In the genomic region with DNA sequence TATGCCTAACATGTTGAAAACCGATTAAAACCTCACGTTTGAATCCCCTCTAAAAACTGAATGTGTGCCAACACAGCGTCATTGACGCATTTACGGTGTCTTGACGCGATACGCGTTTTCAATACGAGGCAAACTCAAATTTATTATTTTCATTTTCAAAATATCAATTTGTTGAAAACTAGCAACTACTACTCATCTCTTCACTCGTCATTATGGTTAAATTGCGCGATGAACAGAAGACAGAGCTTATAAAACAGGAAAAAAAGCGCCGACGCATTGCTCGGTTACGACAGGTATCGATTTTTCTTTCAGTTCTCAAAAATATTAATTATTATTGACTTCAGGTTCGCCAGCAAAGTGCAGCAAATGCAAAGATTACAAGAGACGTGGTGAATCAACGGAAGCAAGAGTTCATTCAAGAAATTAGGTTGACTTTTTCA, we compare ENCODE assay signal across 3 worm cellular contexts.
TF ChIP-seq lines count a peak whose summit lies in the region.

Gene enee-1 (plus strand): TSS at position 108 of the 440 bp plus-strand sequence.

TF ChIP-seq in whole organism, L2 larva, 48 proteins besides CTCF, POLR2A, EP300 and RAD21 (continued from another document):
- TF ChIP-seq aly-2 (tag; optimal IDR thresholded peaks at IDR 0.05; lab: Kevin White, UChicago) (no peak), ceh-16 (tag; optimal IDR thresholded peaks at IDR 0.05; lab: Kevin White, UChicago) (peak; percentile 21), fos-1 (tag; optimal IDR thresholded peaks at IDR 0.05; lab: Kevin White, UChicago) (peak; percentile 50), mbf-1 (tag; optimal IDR thresholded peaks at IDR 0.05; lab: Kevin White, UChicago) (no peak), ceh-82 (tag; optimal IDR thresholded peaks at IDR 0.05; lab: Kevin White, UChicago) (peak; percentile 67), lin-39 (tag; optimal IDR thresholded peaks at IDR 0.05; lab: Kevin White, UChicago) (no peak), nhr-10 (tag; optimal IDR thresholded peaks at IDR 0.05; lab: Kevin White, UChicago) (peak; percentile 74), sma-3 (GFP tag; optimal IDR thresholded peaks at IDR 0.05; lab: Kevin White, UChicago) (peak; percentile 86), ztf-11 (tag; optimal IDR thresholded peaks at IDR 0.05; lab: Kevin White, UChicago) (no peak), elt-3 (tag; optimal IDR thresholded peaks at IDR 0.05; lab: Kevin White, UChicago) (no peak), nhr-77 (tag; optimal IDR thresholded peaks at IDR 0.05; lab: Kevin White, UChicago) (peak; percentile 18), F13H6.1 (tag; optimal IDR thresholded peaks at IDR 0.05; lab: Kevin White, UChicago) (peak; percentile 78), alr-1 (tag; optimal IDR thresholded peaks at IDR 0.05; lab: Kevin White, UChicago) (no peak), sem-4 (tag; optimal IDR thresholded peaks at IDR 0.05; lab: Kevin White, UChicago) (no peak), ZK546.5 (tag; optimal IDR thresholded peaks at IDR 0.05; lab: Kevin White, UChicago) (no peak), mab-5 (tag; optimal IDR thresholded peaks at IDR 0.05; lab: Kevin White, UChicago) (peak; percentile 77), lin-13 (GFP tag; optimal IDR thresholded peaks at IDR 0.05; lab: Kevin White, UChicago) (peak; percentile 91), dmd-4 (tag; optimal IDR thresholded peaks at IDR 0.05; lab: Kevin White, UChicago) (no peak), ama-1 (optimal IDR thresholded peaks at IDR 0.05; lab: Kevin White, UChicago) (peak; percentile 87), Y55F3AM.14 (GFP tag; optimal IDR thresholded peaks at IDR 0.05; lab: Kevin White, UChicago) (no peak), nhr-237 (tag; optimal IDR thresholded peaks at IDR 0.05; lab: Kevin White, UChicago) (no peak), unc-62 (GFP tag; optimal IDR thresholded peaks at IDR 0.05; lab: Kevin White, UChicago) (no peak), R02D3.7 (tag; optimal IDR thresholded peaks at IDR 0.05; lab: Kevin White, UChicago) (peak; percentile 62), sma-9 (GFP tag; optimal IDR thresholded peaks at IDR 0.05; lab: Kevin White, UChicago) (peak; percentile 90), sma-9 (tag; optimal IDR thresholded peaks at IDR 0.05; lab: Kevin White, UChicago) (no peak), peb-1 (tag; optimal IDR thresholded peaks at IDR 0.05; lab: Kevin White, UChicago) (no peak), ztf-1 (GFP tag; conservative IDR thresholded peaks at IDR 0.05; lab: Robert Waterston, UW) (no peak), nhr-6 (tag; optimal IDR thresholded peaks at IDR 0.05; lab: Kevin White, UChicago) (peak; percentile 99)
TF ChIP-seq in whole organism, L2 larva: peak in this region for 29.

TF ChIP-seq in whole organism, L4 larva, 104 proteins besides CTCF, POLR2A, EP300 and RAD21 (continued from another document and continues in another):
- TF ChIP-seq hlh-11 (tag; optimal IDR thresholded peaks at IDR 0.05; lab: Kevin White, UChicago) (peak; percentile 65), nhr-11 (tag; optimal IDR thresholded peaks at IDR 0.05; lab: Kevin White, UChicago) (peak; percentile 75), lim-7 (GFP tag; IDR thresholded peaks at IDR 0.05; lab: Robert Waterston, UW) (no peak), ceh-44 (GFP tag; IDR thresholded peaks at IDR 0.05; lab: Robert Waterston, UW) (no peak), fkh-10 (GFP tag; optimal IDR thresholded peaks at IDR 0.05; lab: Kevin White, UChicago) (peak; percentile 67), lin-39 (tag; optimal IDR thresholded peaks at IDR 0.05; lab: Kevin White, UChicago) (no peak), nhr-42 (GFP tag; IDR thresholded peaks at IDR 0.05; lab: Robert Waterston, UW) (peak; percentile 62; the same call in 1 of the 2 replicates), lir-3 (tag; optimal IDR thresholded peaks at IDR 0.05; lab: Kevin White, UChicago) (no peak), unc-39 (tag; optimal IDR thresholded peaks at IDR 0.05; lab: Kevin White, UChicago) (no peak), ztf-11 (tag; optimal IDR thresholded peaks at IDR 0.05; lab: Kevin White, UChicago) (no peak), spr-3 (GFP tag; optimal IDR thresholded peaks at IDR 0.05; lab: Kevin White, UChicago) (peak; percentile 69), dpl-1 (GFP tag; optimal IDR thresholded peaks at IDR 0.05; lab: Kevin White, UChicago) (peak; percentile 96), Y105C5A.15 (GFP tag; IDR thresholded peaks at IDR 0.05; lab: Robert Waterston, UW) (no peak), ZK546.5 (tag; optimal IDR thresholded peaks at IDR 0.05; lab: Kevin White, UChicago) (no peak), hif-1 (tag; optimal IDR thresholded peaks at IDR 0.05; lab: Kevin White, UChicago) (peak in 1 of 2 experiments; percentile 70), saeg-2 (GFP tag; IDR thresholded peaks at IDR 0.05; lab: Robert Waterston, UW) (0 out of 2 replicates have a peak, but pooled peaks have one; percentile 51), unc-62 (GFP tag; optimal IDR thresholded peaks at IDR 0.05 in 1 of 2; lab: Kevin White, UChicago) (peak in 1 of 2 experiments; percentile 92), unc-62 (tag; optimal IDR thresholded peaks at IDR 0.05; lab: Kevin White, UChicago) (no peak), ceh-82 (tag; optimal IDR thresholded peaks at IDR 0.05; lab: Kevin White, UChicago) (no peak), egl-43 (GFP tag; IDR thresholded peaks at IDR 0.05; lab: Robert Waterston, UW) (no peak), php-3 (GFP tag; IDR thresholded peaks at IDR 0.05; lab: Robert Waterston, UW) (0 out of 2 replicates have a peak, but pooled peaks have one; percentile 6), daf-16 (GFP tag; optimal IDR thresholded peaks at IDR 0.05; lab: Kevin White, UChicago) (no peak), daf-16 (tag; optimal IDR thresholded peaks at IDR 0.05; lab: Kevin White, UChicago) (peak; percentile 36), lin-1 (GFP tag; IDR thresholded peaks at IDR 0.05; lab: Robert Waterston, UW) (no peak), arid-1 (GFP tag; conservative IDR thresholded peaks at IDR 0.05; lab: Robert Waterston, UW) (peak; percentile 52), Y48G9A.11 (GFP tag; IDR thresholded peaks at IDR 0.05; lab: Robert Waterston, UW) (no peak), jun-1 (tag; optimal IDR thresholded peaks at IDR 0.05; lab: Kevin White, UChicago) (peak; percentile 74), lsy-2 (tag; optimal IDR thresholded peaks at IDR 0.05; lab: Kevin White, UChicago) (peak; percentile 42 to 89), mxl-3 (GFP tag; optimal IDR thresholded peaks at IDR 0.05; lab: Kevin White, UChicago) (peak; percentile 29), lin-13 (GFP tag; optimal IDR thresholded peaks at IDR 0.05; lab: Kevin White, UChicago) (peak; percentile 61), nhr-48 (tag; optimal IDR thresholded peaks at IDR 0.05; lab: Kevin White, UChicago) (peak; percentile 36), nhr-102 (tag; optimal IDR thresholded peaks at IDR 0.05; lab: Kevin White, UChicago) (peak; percentile 81), ceh-20 (GFP tag; IDR thresholded peaks at IDR 0.05; lab: Robert Waterston, UW) (no peak), ces-1 (GFP tag; optimal IDR thresholded peaks at IDR 0.05; lab: Kevin White, UChicago) (no peak), dve-1 (tag; optimal IDR thresholded peaks at IDR 0.05; lab: Kevin White, UChicago; ENCODE audit: insufficient read depth) (peak; percentile 92), nhr-77 (tag; optimal IDR thresholded peaks at IDR 0.05; lab: Kevin White, UChicago) (peak; percentile 56), nhr-76 (tag; optimal IDR thresholded peaks at IDR 0.05; lab: Kevin White, UChicago) (no peak), dmd-6 (GFP tag; IDR thresholded peaks at IDR 0.05; lab: Robert Waterston, UW) (peak; percentile 64), zag-1 (tag; optimal IDR thresholded peaks at IDR 0.05; lab: Kevin White, UChicago) (no peak), zfp-2 (tag; optimal IDR thresholded peaks at IDR 0.05; lab: Kevin White, UChicago) (no peak), Y75B8A.6 (GFP tag; IDR thresholded peaks at IDR 0.05; lab: Robert Waterston, UW) (no peak), snpc-1.2 (GFP tag; IDR thresholded peaks at IDR 0.05; lab: Robert Waterston, UW) (no peak), hlh-30 (tag; optimal IDR thresholded peaks at IDR 0.05; lab: Kevin White, UChicago; ENCODE audit: insufficient read depth) (peak; percentile 76), daf-8 (GFP tag; IDR thresholded peaks at IDR 0.05; lab: Robert Waterston, UW) (no peak), ctbp-1 (GFP tag; IDR thresholded peaks at IDR 0.05; lab: Robert Waterston, UW) (peak; percentile 39; the same call in 1 of the 2 replicates), ZK337.2 (GFP tag; IDR thresholded peaks at IDR 0.05; lab: Robert Waterston, UW) (no peak), R02D3.7 (tag; optimal IDR thresholded peaks at IDR 0.05; lab: Kevin White, UChicago) (no peak), nhr-41 (GFP tag; IDR thresholded peaks at IDR 0.05; lab: Robert Waterston, UW) (no peak), nhr-10 (tag; optimal IDR thresholded peaks at IDR 0.05; lab: Kevin White, UChicago) (no peak), tag-97 (GFP tag; IDR thresholded peaks at IDR 0.05; lab: Robert Waterston, UW) (no peak), nhr-28 (tag; optimal IDR thresholded peaks at IDR 0.05; lab: Kevin White, UChicago) (peak; percentile 36), aha-1 (tag; lab: Kevin White, UChicago) (peak; percentile 95)

TF ChIP-seq in whole organism, late embryonic, 69 proteins besides CTCF, POLR2A, EP300 and RAD21 (continued from another document):
- TF ChIP-seq ceh-19 (GFP tag; optimal IDR thresholded peaks at IDR 0.05; lab: Kevin White, UChicago) = no peak
- TF ChIP-seq ref-2 (tag; optimal IDR thresholded peaks at IDR 0.05; lab: Kevin White, UChicago) = no peak
- no peak for TF ChIP-seq F13H6.1 (tag; optimal IDR thresholded peaks at IDR 0.05; lab: Kevin White, UChicago)
- TF ChIP-seq rnt-1 (tag; optimal IDR thresholded peaks at IDR 0.05; lab: Kevin White, UChicago) = peak; percentile 53
- no peak for TF ChIP-seq ceh-6 (GFP tag; optimal IDR thresholded peaks at IDR 0.05; lab: Kevin White, UChicago)
- no peak for TF ChIP-seq ttx-3 (tag; optimal IDR thresholded peaks at IDR 0.05; lab: Kevin White, UChicago)
- no peak for TF ChIP-seq nhr-11 (tag; optimal IDR thresholded peaks at IDR 0.05; lab: Kevin White, UChicago)
- TF ChIP-seq nfya-1 (tag; optimal IDR thresholded peaks at IDR 0.05; lab: Kevin White, UChicago) = peak; percentile 54
- TF ChIP-seq sdc-2 (tag; optimal IDR thresholded peaks at IDR 0.05; lab: Kevin White, UChicago) = no peak
- no peak for TF ChIP-seq eyg-1 (tag; optimal IDR thresholded peaks at IDR 0.05; lab: Kevin White, UChicago)
- no peak for TF ChIP-seq ama-1 (optimal IDR thresholded peaks at IDR 0.05; lab: Kevin White, UChicago)
- TF ChIP-seq ceh-48 (tag; optimal IDR thresholded peaks at IDR 0.05; lab: Kevin White, UChicago) = peak; percentile 29
- no peak for TF ChIP-seq dmd-4 (tag; optimal IDR thresholded peaks at IDR 0.05; lab: Kevin White, UChicago; ENCODE audit: borderline replicate concordance)
- no peak for TF ChIP-seq lin-11 (tag; optimal IDR thresholded peaks at IDR 0.05; lab: Kevin White, UChicago)
- no peak for TF ChIP-seq ceh-22 (tag; optimal IDR thresholded peaks at IDR 0.05; lab: Kevin White, UChicago)
- TF ChIP-seq sox-2 (GFP tag; IDR thresholded peaks at IDR 0.05; lab: Robert Waterston, UW) = no peak
- no peak for TF ChIP-seq unc-55 (GFP tag; optimal IDR thresholded peaks at IDR 0.05; lab: Kevin White, UChicago)
- no peak for TF ChIP-seq pat-9 (tag; optimal IDR thresholded peaks at IDR 0.05; lab: Kevin White, UChicago)
- peak; percentile 21 for TF ChIP-seq ceh-31 (tag; optimal IDR thresholded peaks at IDR 0.05; lab: Kevin White, UChicago)
- no peak for TF ChIP-seq hlh-15 (tag; optimal IDR thresholded peaks at IDR 0.05; lab: Kevin White, UChicago)
- no peak for TF ChIP-seq K02D7.2 (tag; optimal IDR thresholded peaks at IDR 0.05; lab: Kevin White, UChicago)
